Worm (Caenorhabditis elegans): Measurements from ENCODE around the gene F32F2.4.

DNA sequence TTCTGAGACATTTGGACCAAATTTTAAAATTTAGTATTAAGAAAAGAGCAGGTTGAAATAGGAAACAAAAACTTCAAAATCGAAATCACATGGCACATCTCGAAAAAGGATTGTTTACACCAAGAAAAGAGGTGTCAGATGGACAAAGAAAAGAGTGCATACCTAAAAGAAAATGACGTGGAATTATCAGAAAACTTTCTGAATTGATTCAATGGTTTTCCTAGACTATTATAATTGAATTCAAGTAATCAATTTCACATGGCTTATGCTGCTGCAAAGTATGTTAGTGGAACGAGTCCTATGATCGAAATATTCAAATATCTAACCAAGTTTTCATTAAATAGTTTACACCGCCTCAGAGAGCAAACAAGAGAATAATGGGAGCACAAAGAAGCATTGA is 23.2 kb upstream of the F32F2.4 start:
- TF ChIP-seq ceh-82 (tag; optimal IDR thresholded peaks at IDR 0.05) (no peak), mdl-1 (tag; optimal IDR thresholded peaks at IDR 0.05) (no peak), fos-1 (tag; optimal IDR thresholded peaks at IDR 0.05) (no peak), unc-62 (GFP tag; optimal IDR thresholded peaks at IDR 0.05) (no peak), ceh-16 (tag; optimal IDR thresholded peaks at IDR 0.05) (no peak), ama-1 (optimal IDR thresholded peaks at IDR 0.05) (no peak), nhr-23 (tag; optimal IDR thresholded peaks at IDR 0.05) (no peak)

Data from whole organism, L2 larva.